Worm (Caenorhabditis elegans) whole organism, L2 larva: ENCODE results near the gene F54H12.7.

Experiments used
- C34F6.9 ChIP-seq: fragments of 150-350 bp; optimal IDR thresholded peaks from 2 replicates; lab custom pipeline; 2014; ENCODE audit warnings: missing biosample characterization, missing genetic modification characterization
- F13H6.1 ChIP-seq: sonication (generic microtip); optimal IDR thresholded peaks from 2 replicates; lab custom pipeline; 2016; ENCODE audit warnings: missing genetic modification characterization, missing compliant biosample characterization
- R02D3.7 ChIP-seq: fragments of 150-350 bp; optimal IDR thresholded peaks from 2 replicates; lab custom pipeline; 2014; ENCODE audit warnings: missing biosample characterization, missing genetic modification characterization
- ZK546.5 ChIP-seq: sonication (generic microtip); optimal IDR thresholded peaks from 2 replicates; lab custom pipeline; 2017; ENCODE audit warnings: missing biosample characterization, missing genetic modification characterization
- alr-1 ChIP-seq: fragments of 150-350 bp; optimal IDR thresholded peaks from 2 replicates; lab custom pipeline; 2014; ENCODE audit warnings: missing biosample characterization, missing genetic modification characterization
- aly-2 ChIP-seq: fragments of 150-350 bp; optimal IDR thresholded peaks from 2 replicates; lab custom pipeline; 2014; ENCODE audit warnings: missing biosample characterization, missing genetic modification characterization
- blmp-1 ChIP-seq: sonication (generic microtip); optimal IDR thresholded peaks from 2 replicates; lab custom pipeline; 2017; ENCODE audit warnings: missing genetic modification characterization, mild to moderate bottlenecking, missing compliant biosample characterization, antibody characterized with exemption, moderate library complexity; ENCODE audit not compliant: insufficient read depth
- ceh-16 ChIP-seq: fragments of 150-350 bp; optimal IDR thresholded peaks from 2 replicates; lab custom pipeline; 2014; ENCODE audit warnings: missing biosample characterization, missing genetic modification characterization
- ceh-82 ChIP-seq: fragments of 150-350 bp; optimal IDR thresholded peaks from 2 replicates; lab custom pipeline; 2014; ENCODE audit warnings: missing biosample characterization, missing genetic modification characterization
- crh-2 ChIP-seq: sonication (generic microtip); optimal IDR thresholded peaks from 2 replicates; lab custom pipeline; 2017; ENCODE audit warnings: missing biosample characterization, missing genetic modification characterization
- dmd-4 ChIP-seq: sonication (generic microtip); optimal IDR thresholded peaks from 2 replicates; lab custom pipeline; 2017; ENCODE audit warnings: missing biosample characterization, missing genetic modification characterization
- elt-1 ChIP-seq: fragments of 150-350 bp; optimal IDR thresholded peaks from 2 replicates; lab custom pipeline; 2014; ENCODE audit warnings: missing biosample characterization, missing genetic modification characterization
- elt-3 ChIP-seq: sonication (generic microtip); optimal IDR thresholded peaks from 2 replicates; lab custom pipeline; 2017; ENCODE audit warnings: missing biosample characterization, missing genetic modification characterization
- fos-1 ChIP-seq: fragments of 150-350 bp; optimal IDR thresholded peaks from 2 replicates; lab custom pipeline; 2014; ENCODE audit warnings: missing biosample characterization, missing genetic modification characterization
- gmeb-1 ChIP-seq: fragments of 150-350 bp; optimal IDR thresholded peaks from 2 replicates; lab custom pipeline; 2014; ENCODE audit warnings: missing biosample characterization, missing genetic modification characterization
- lin-11 ChIP-seq: fragments of 150-350 bp; sonication (generic microtip); optimal IDR thresholded peaks from 2 replicates; lab custom pipeline; 2014; ENCODE audit warnings: missing biosample characterization, missing genetic modification characterization, inconsistent platforms, mixed read lengths
- lin-13 ChIP-seq: fragments of 150-350 bp; optimal IDR thresholded peaks from 2 replicates; lab custom pipeline; 2014; ENCODE audit warnings: missing biosample characterization, missing genetic modification reagents, missing genetic modification characterization
- lin-39 ChIP-seq: fragments of 150-350 bp; optimal IDR thresholded peaks from 2 replicates; lab custom pipeline; 2014; ENCODE audit warnings: missing biosample characterization, missing genetic modification reagents, missing genetic modification characterization
- lsy-2 ChIP-seq, 2 experiments: fragments of 150-350 bp in 1 of 2; sonication (generic microtip) in 1 of 2; optimal IDR thresholded peaks; 2 replicates each; lab custom pipeline; 2014 to 2017; ENCODE audit warnings: missing biosample characterization in 2 of 2, missing genetic modification characterization in 2 of 2
- mab-5 ChIP-seq: fragments of 150-350 bp; optimal IDR thresholded peaks from 2 replicates; lab custom pipeline; 2014; ENCODE audit warnings: missing biosample characterization, missing genetic modification characterization
- mbf-1 ChIP-seq: sonication (generic microtip); optimal IDR thresholded peaks from 2 replicates; lab custom pipeline; 2017; ENCODE audit warnings: missing biosample characterization, missing genetic modification characterization
- mdl-1 ChIP-seq, 2 experiments: fragments of 150-350 bp in 1 of 2; sonication (generic microtip) in 1 of 2; optimal IDR thresholded peaks; 2 replicates each; lab custom pipeline; 2017; ENCODE audit warnings: missing biosample characterization in 2 of 2, missing genetic modification characterization in 2 of 2
- nhr-10 ChIP-seq: sonication (generic microtip); optimal IDR thresholded peaks from 2 replicates; lab custom pipeline; 2017; ENCODE audit warnings: missing biosample characterization, missing genetic modification characterization
- nhr-11 ChIP-seq: fragments of 150-350 bp; optimal IDR thresholded peaks from 2 replicates; lab custom pipeline; 2014; ENCODE audit warnings: missing biosample characterization, missing genetic modification characterization
- nhr-12 ChIP-seq: fragments of 150-350 bp; optimal IDR thresholded peaks from 2 replicates; lab custom pipeline; 2014; ENCODE audit warnings: missing biosample characterization, missing genetic modification characterization
- nhr-129 ChIP-seq: fragments of 150-350 bp; optimal IDR thresholded peaks from 2 replicates; lab custom pipeline; 2014; ENCODE audit warnings: missing biosample characterization, missing genetic modification characterization
- nhr-21 ChIP-seq: fragments of 150-350 bp; optimal IDR thresholded peaks from 2 replicates; lab custom pipeline; 2014; ENCODE audit warnings: missing biosample characterization, missing genetic modification characterization
- nhr-23 ChIP-seq: fragments of 150-350 bp; optimal IDR thresholded peaks from 2 replicates; lab custom pipeline; 2014; ENCODE audit warnings: missing biosample characterization, missing genetic modification reagents, missing genetic modification characterization
- nhr-237 ChIP-seq: fragments of 150-350 bp; optimal IDR thresholded peaks from 2 replicates; lab custom pipeline; 2014; ENCODE audit warnings: missing biosample characterization, missing genetic modification characterization
- nhr-25 ChIP-seq: fragments of 150-350 bp; sonication (generic microtip); optimal IDR thresholded peaks from 3 replicates; lab custom pipeline; 2014; ENCODE audit warnings: missing biosample characterization, missing genetic modification characterization
- nhr-6 ChIP-seq: fragments of 150-350 bp; optimal IDR thresholded peaks from 2 replicates; lab custom pipeline; 2014; ENCODE audit warnings: missing biosample characterization, missing genetic modification characterization
- nhr-77 ChIP-seq: fragments of 150-350 bp; optimal IDR thresholded peaks from 2 replicates; lab custom pipeline; 2014; ENCODE audit warnings: missing biosample characterization, missing genetic modification characterization
- peb-1 ChIP-seq: fragments of 150-350 bp; optimal IDR thresholded peaks from 2 replicates; lab custom pipeline; 2014; ENCODE audit warnings: missing biosample characterization, missing genetic modification characterization
- sem-4 ChIP-seq: fragments of 150-350 bp; optimal IDR thresholded peaks from 2 replicates; lab custom pipeline; 2014; ENCODE audit warnings: missing biosample characterization, missing genetic modification reagents, missing genetic modification characterization
- skn-1 ChIP-seq: sonication (generic microtip); optimal IDR thresholded peaks from 2 replicates; lab custom pipeline; 2017; ENCODE audit warnings: missing biosample characterization, missing genetic modification characterization
- sma-3 ChIP-seq: sonication (generic microtip); optimal IDR thresholded peaks from 2 replicates; lab custom pipeline; 2016; ENCODE audit warnings: missing genetic modification reagents, missing genetic modification characterization, missing compliant biosample characterization
- sma-9 ChIP-seq, 2 experiments: fragments of 150-350 bp in 1 of 2; sonication (generic microtip) in 1 of 2; optimal IDR thresholded peaks; 2 replicates each; lab custom pipeline; 2014 to 2016; ENCODE audit warnings: missing genetic modification characterization in 2 of 2, mild to moderate bottlenecking in 1 of 2, missing biosample characterization in 1 of 2, missing compliant biosample characterization in 1 of 2, missing genetic modification reagents in 1 of 2, moderate library complexity in 1 of 2
- snpc-4 ChIP-seq: fragments of 150-350 bp; optimal IDR thresholded peaks from 2 replicates; lab custom pipeline; 2014; ENCODE audit warnings: missing biosample characterization, missing genetic modification characterization
- unc-39 ChIP-seq: fragments of 150-350 bp; optimal IDR thresholded peaks from 2 replicates; lab custom pipeline; 2014; ENCODE audit warnings: missing biosample characterization, missing genetic modification characterization
- unc-55 ChIP-seq: fragments of 150-350 bp; sonication (generic microtip); optimal IDR thresholded peaks from 3 replicates; lab custom pipeline; 2014; ENCODE audit warnings: missing biosample characterization, missing genetic modification reagents, missing genetic modification characterization
- ztf-1 ChIP-seq: fragments of 200-800 bp; sonication (Bioruptor generic); conservative IDR thresholded peaks from 2 replicates; pipeline ENCODE4 v1.3.6; 2022; ENCODE audit warnings: missing genetic modification characterization, missing compliant biosample characterization
- ztf-11 ChIP-seq: sonication (generic microtip); optimal IDR thresholded peaks from 2 replicates; lab custom pipeline; 2017; ENCODE audit warnings: missing biosample characterization, missing genetic modification characterization
- ztf-4 ChIP-seq: fragments of 150-350 bp; optimal IDR thresholded peaks from 2 replicates; lab custom pipeline; 2014; ENCODE audit warnings: missing biosample characterization, missing genetic modification characterization

F54H12.7 gene

DNA sequence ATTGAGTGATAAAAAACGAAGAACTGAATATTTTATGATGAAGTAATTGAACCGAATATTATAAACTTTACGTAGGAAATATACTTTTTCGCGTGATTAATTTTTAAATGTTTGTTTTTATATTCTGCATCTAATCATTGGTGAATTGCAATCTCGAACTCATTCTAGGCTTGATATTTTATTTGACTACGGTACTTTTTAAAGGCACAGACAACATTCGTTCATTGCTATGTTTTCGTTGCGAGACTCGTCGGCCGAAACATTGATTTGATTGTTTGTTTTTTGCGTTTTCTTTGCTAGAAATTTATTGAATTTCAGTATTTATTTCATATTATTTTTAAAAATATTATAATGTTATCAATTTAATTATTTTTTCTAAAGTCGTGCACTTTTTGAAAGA, 8.6 kb downstream of the F54H12.7 start, which contains the start of gene C06G4.4:
Gene C06G4.4 (minus strand): TSS at position 36 of the 400 bp plus-strand sequence.
- TF ChIP-seq nhr-77 (tag; lab: Kevin White, UChicago) (no peak), peb-1 (tag; lab: Kevin White, UChicago) (no peak), nhr-10 (tag; lab: Kevin White, UChicago) (no peak), nhr-237 (tag; lab: Kevin White, UChicago) (no peak), blmp-1 (tag; lab: Kevin White, UChicago) (no peak), nhr-11 (tag; lab: Kevin White, UChicago) (no peak), alr-1 (tag; lab: Kevin White, UChicago) (no peak), sem-4 (no peak), nhr-23 (tag; lab: Kevin White, UChicago) (no peak), unc-39 (no peak), sma-3 (GFP tag; lab: Kevin White, UChicago) (no peak), ztf-4 (no peak), mab-5 (tag; lab: Kevin White, UChicago) (no peak), nhr-25 (tag; lab: Kevin White, UChicago) (no peak), ceh-82 (tag; lab: Kevin White, UChicago) (no peak), ZK546.5 (no peak), lin-11 (tag; lab: Kevin White, UChicago) (no peak), fos-1 (tag; lab: Kevin White, UChicago) (no peak)

DNA sequence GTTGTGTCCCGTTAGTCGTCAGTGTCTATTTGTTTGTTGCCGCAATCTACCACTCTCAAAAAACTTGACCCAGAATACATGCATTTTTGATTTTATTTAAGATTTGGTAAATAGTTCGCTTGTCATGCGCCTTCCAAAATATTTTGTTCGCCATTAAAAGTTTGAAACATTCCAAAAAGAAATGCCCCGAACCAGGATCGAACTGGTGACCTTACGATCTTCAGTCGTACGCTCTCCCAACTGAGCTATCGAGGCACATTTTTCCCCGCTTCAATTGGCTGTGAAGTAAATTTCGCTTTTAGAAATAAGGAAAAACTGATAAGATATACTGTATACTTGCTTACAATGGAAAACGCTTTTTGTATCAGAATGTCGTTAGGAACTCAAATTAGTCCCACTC, 9.1 kb downstream of the F54H12.7 start:
- TF ChIP-seq ztf-11 (tag; lab: Kevin White, UChicago) (no peak), nhr-21 (tag; lab: Kevin White, UChicago) (peak; percentile 26), nhr-237 (tag; lab: Kevin White, UChicago) (no peak), mdl-1 (tag; optimal IDR thresholded peaks at IDR 0.05; lab: Kevin White, UChicago) (no peak), ZK546.5 (no peak)

DNA sequence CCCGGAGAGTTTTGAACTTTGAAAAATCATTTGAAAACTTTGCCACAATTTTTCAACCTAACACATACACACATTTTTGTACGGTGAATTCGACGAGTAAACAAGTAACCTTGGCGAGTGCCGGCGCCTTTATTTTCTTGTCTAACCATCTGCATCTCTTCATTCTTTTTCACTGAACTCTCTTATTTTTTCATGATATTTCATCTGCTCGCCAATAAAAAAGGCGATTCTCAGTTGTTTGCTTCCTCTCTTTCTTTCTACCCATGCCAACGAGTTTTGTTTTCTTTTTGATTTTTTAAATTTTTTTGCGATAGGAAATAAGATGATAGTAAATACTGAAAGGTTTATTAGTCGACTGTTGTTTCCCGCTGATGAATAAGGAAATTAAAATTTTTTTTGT, 9.6 kb downstream of the F54H12.7 start:
- TF ChIP-seq nhr-11 (tag; lab: Kevin White, UChicago), result no peak
- no peak for TF ChIP-seq nhr-21 (tag; lab: Kevin White, UChicago)
- TF ChIP-seq elt-1 (tag; lab: Kevin White, UChicago), result no peak
- no peak for TF ChIP-seq aly-2 (tag; lab: Kevin White, UChicago)
- no peak for TF ChIP-seq nhr-6 (tag; lab: Kevin White, UChicago)
- TF ChIP-seq lin-13 (GFP tag; lab: Kevin White, UChicago), result peak; percentile 33
- TF ChIP-seq nhr-23 (tag; lab: Kevin White, UChicago), result no peak
- no peak for TF ChIP-seq lin-39 (tag; lab: Kevin White, UChicago)
- TF ChIP-seq nhr-129 (tag; lab: Kevin White, UChicago), result peak; percentile 54
- TF ChIP-seq mab-5 (tag; lab: Kevin White, UChicago), result peak; percentile 14
- TF ChIP-seq mdl-1 (tag; optimal IDR thresholded peaks at IDR 0.05; lab: Kevin White, UChicago), result peak in 1 of 2 experiments; percentile 2
- no peak for TF ChIP-seq nhr-12 (tag; lab: Kevin White, UChicago)
- peak; percentile 32 for TF ChIP-seq gmeb-1 (tag; lab: Kevin White, UChicago)
- peak; percentile 66 for TF ChIP-seq nhr-25 (tag; lab: Kevin White, UChicago)
- no peak for TF ChIP-seq peb-1 (tag; lab: Kevin White, UChicago)
- TF ChIP-seq fos-1 (tag; lab: Kevin White, UChicago), result peak; percentile 20
- peak; percentile 9 for TF ChIP-seq blmp-1 (tag; lab: Kevin White, UChicago)
- TF ChIP-seq F13H6.1 (tag; lab: Kevin White, UChicago), result peak; percentile 70
- no peak for TF ChIP-seq nhr-10 (tag; lab: Kevin White, UChicago)
- no peak for TF ChIP-seq ztf-1 (GFP tag; lab: Robert Waterston, UW)
- no peak for TF ChIP-seq mbf-1 (tag; lab: Kevin White, UChicago)
- TF ChIP-seq snpc-4 (tag; lab: Kevin White, UChicago), result no peak
- TF ChIP-seq ztf-4, result peak; percentile 30
- no peak for TF ChIP-seq ceh-82 (tag; lab: Kevin White, UChicago)
- TF ChIP-seq ZK546.5, result no peak
- peak; percentile 84 for TF ChIP-seq sma-3 (GFP tag; lab: Kevin White, UChicago)
- TF ChIP-seq nhr-77 (tag; lab: Kevin White, UChicago), result no peak
- TF ChIP-seq ceh-16 (tag; lab: Kevin White, UChicago), result no peak
- no peak for TF ChIP-seq dmd-4 (tag; lab: Kevin White, UChicago)
- no peak for TF ChIP-seq elt-3 (tag; lab: Kevin White, UChicago)
- TF ChIP-seq C34F6.9, result peak; percentile 65
- no peak for TF ChIP-seq skn-1 (tag; lab: Kevin White, UChicago)
- no peak for TF ChIP-seq R02D3.7
- peak in 1 of 2 experiments; percentile 64 for TF ChIP-seq lsy-2 (tag; optimal IDR thresholded peaks at IDR 0.05; lab: Kevin White, UChicago)
- TF ChIP-seq unc-55 (GFP tag; lab: Kevin White, UChicago), result peak; percentile 43
- no peak for TF ChIP-seq lin-11 (tag; lab: Kevin White, UChicago)
- peak; percentile 42 for TF ChIP-seq sma-9 (GFP tag; optimal IDR thresholded peaks at IDR 0.05; lab: Kevin White, UChicago)
- TF ChIP-seq sma-9 (tag; optimal IDR thresholded peaks at IDR 0.05; lab: Kevin White, UChicago), result no peak
- peak; percentile 73 for TF ChIP-seq crh-2 (tag; lab: Kevin White, UChicago)
